Worm (Caenorhabditis elegans) whole organism, midembryonic: ENCODE data around the gene C05E4.12.

Experiments
- T22C8.4 ChIP-seq: fragments of 200-800 bp; sonication (Bioruptor generic); IDR thresholded peaks from 2 replicates; pipeline ENCODE4 v1.3.6; 2022; ENCODE audit warnings: missing genetic modification characterization, missing compliant biosample characterization
- flt-1 ChIP-seq: fragments of 200-800 bp; sonication (Bioruptor generic); IDR thresholded peaks from 2 replicates; pipeline ENCODE4 v1.3.6; 2022; ENCODE audit warnings: missing genetic modification characterization, missing compliant biosample characterization
- klf-2 ChIP-seq: fragments of 200-800 bp; sonication (Bioruptor generic); conservative IDR thresholded peaks from 2 replicates; pipeline ENCODE4 v1.3.6; 2022; ENCODE audit warnings: missing genetic modification reagents, missing genetic modification characterization, missing compliant biosample characterization
- med-1 ChIP-seq: sonication (generic microtip); optimal IDR thresholded peaks from 2 replicates; lab custom pipeline; 2017; ENCODE audit warnings: missing genetic modification characterization, mild to moderate bottlenecking, missing compliant biosample characterization, antibody characterized with exemption, missing genetic modification reagents; ENCODE audit not compliant: insufficient read depth
- ref-1 ChIP-seq: fragments of 200-800 bp; sonication (Bioruptor generic); conservative IDR thresholded peaks from 2 replicates; pipeline ENCODE4 v1.3.6; 2022; ENCODE audit warnings: missing genetic modification reagents, missing genetic modification characterization, missing compliant biosample characterization
- ztf-23 ChIP-seq: fragments of 200-800 bp; sonication (Bioruptor generic); IDR thresholded peaks from 2 replicates; pipeline ENCODE4 v1.3.6; 2022; ENCODE audit warnings: missing genetic modification reagents, missing genetic modification characterization, missing compliant biosample characterization

DNA sequence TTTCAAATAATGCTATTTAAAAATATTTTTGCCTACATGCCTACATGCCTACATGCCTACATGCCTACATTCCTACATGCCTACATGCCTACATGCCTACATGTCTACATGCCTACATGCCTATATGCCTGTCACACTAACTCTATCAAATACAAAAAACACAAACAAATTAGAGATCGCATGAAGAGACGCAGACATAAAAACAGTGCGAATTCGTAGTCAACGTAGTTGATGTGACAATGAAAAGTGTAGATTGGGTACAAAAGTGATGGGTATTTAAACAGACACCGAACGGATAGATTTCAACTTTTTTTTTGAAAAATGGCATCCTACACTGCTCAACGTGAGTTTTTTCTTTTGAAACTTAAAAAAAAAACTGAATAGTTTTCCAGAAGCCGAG lies 15.5 kb upstream of the C05E4.12 start, which contains the start of gene R09E12.9:
- TF ChIP-seq flt-1 (GFP tag; lab: Robert Waterston, UW), result no peak
- TF ChIP-seq ztf-23 (GFP tag; lab: Robert Waterston, UW), result no peak
- no peak for TF ChIP-seq ref-1 (GFP tag; lab: Robert Waterston, UW)
- TF ChIP-seq klf-2 (GFP tag; lab: Robert Waterston, UW), result no peak
- no peak for TF ChIP-seq T22C8.4 (GFP tag; lab: Robert Waterston, UW)
- no peak for TF ChIP-seq med-1
